Fruit fly (Drosophila melanogaster) whole organism, embryonic: ENCODE data around the gene cue.

Experiments used
- Blimp-1 ChIP-seq: fragments of 200-800 bp; sonication (Bioruptor generic); optimal IDR thresholded peaks from 3 replicates; lab custom pipeline; 2018; ENCODE audit warnings: missing biosample characterization, missing genetic modification characterization, mild to moderate bottlenecking, moderate library complexity, missing genetic modification reagents
- BtbVII ChIP-seq: fragments of 200-800 bp; sonication (Bioruptor generic); optimal IDR thresholded peaks from 3 replicates; lab custom pipeline; 2017; ENCODE audit warnings: missing biosample characterization, mild to moderate bottlenecking, missing genetic modification characterization
- CG10147 ChIP-seq: fragments of 200-800 bp; sonication (Bioruptor generic); optimal IDR thresholded peaks from 2 replicates; lab custom pipeline; 2019; ENCODE audit warnings: missing biosample characterization, mild to moderate bottlenecking, missing genetic modification characterization, moderate library complexity
- CG12155 ChIP-seq: fragments of 200-800 bp; sonication (Bioruptor generic); optimal IDR thresholded peaks from 3 replicates; lab custom pipeline; 2016; ENCODE audit warnings: missing biosample characterization, missing genetic modification characterization
- CG12236 ChIP-seq: fragments of 200-800 bp; sonication (Bioruptor generic); optimal IDR thresholded peaks from 2 replicates; lab custom pipeline; 2016; ENCODE audit warnings: missing biosample characterization, missing genetic modification characterization
- CG12769 ChIP-seq: fragments of 200-800 bp; sonication (Bioruptor generic); optimal IDR thresholded peaks from 2 replicates; lab custom pipeline; 2019; ENCODE audit warnings: missing biosample characterization, mild to moderate bottlenecking, missing genetic modification characterization, moderate library complexity
- CG13296 ChIP-seq: fragments of 200-800 bp; sonication (Bioruptor generic); optimal IDR thresholded peaks from 3 replicates; lab custom pipeline; 2018; ENCODE audit warnings: missing biosample characterization, mild to moderate bottlenecking, missing genetic modification characterization
- CG14860 ChIP-seq: fragments of 200-800 bp; sonication (Bioruptor generic); IDR thresholded peaks from 3 replicates; pipeline ENCODE4 v1.3.6; 2022; ENCODE audit warnings: missing biosample characterization, missing genetic modification characterization; ENCODE audit not compliant: partially characterized antibody
- CG1529 ChIP-seq: fragments of 200-800 bp; sonication (Bioruptor generic); optimal IDR thresholded peaks from 3 replicates; lab custom pipeline; 2018; ENCODE audit warnings: missing biosample characterization, missing genetic modification characterization
- CG17612 ChIP-seq: fragments of 200-800 bp; sonication (Bioruptor generic); IDR thresholded peaks from 2 replicates; pipeline ENCODE4 v1.3.6; 2022; ENCODE audit warnings: missing biosample characterization, missing genetic modification characterization
- CG2199 ChIP-seq: fragments of 200-800 bp; sonication (Bioruptor generic); IDR thresholded peaks from 3 replicates; pipeline ENCODE4 v1.3.6; 2022; ENCODE audit warnings: missing biosample characterization, missing genetic modification characterization
- CG30403 ChIP-seq: fragments of 200-800 bp; sonication (Bioruptor generic); optimal IDR thresholded peaks from 3 replicates; lab custom pipeline; 2016; ENCODE audit warnings: missing biosample characterization, missing genetic modification characterization
- CG32767 ChIP-seq: fragments of 200-800 bp; sonication (Bioruptor generic); IDR thresholded peaks from 2 replicates; pipeline ENCODE4 v1.3.6; 2022; ENCODE audit warnings: missing biosample characterization, missing genetic modification characterization
- CG3281 ChIP-seq: fragments of 200-800 bp; sonication (Bioruptor generic); optimal IDR thresholded peaks from 3 replicates; lab custom pipeline; 2017; ENCODE audit warnings: missing biosample characterization, mild to moderate bottlenecking, missing genetic modification characterization
- CG4328 ChIP-seq: fragments of 200-800 bp; sonication (Bioruptor generic); optimal IDR thresholded peaks from 3 replicates; lab custom pipeline; 2017; ENCODE audit warnings: missing biosample characterization, missing genetic modification reagents, missing genetic modification characterization
- CG6272 ChIP-seq: fragments of 200-800 bp; sonication (Bioruptor generic); IDR thresholded peaks from 2 replicates; pipeline ENCODE4 v1.3.6; 2022; ENCODE audit warnings: missing biosample characterization, missing genetic modification characterization
- CG7372 ChIP-seq: fragments of 200-800 bp; sonication (Bioruptor generic); IDR thresholded peaks from 2 replicates; pipeline ENCODE4 v1.3.6; 2022; ENCODE audit warnings: missing biosample characterization, missing genetic modification characterization
- CG7786 ChIP-seq: fragments of 200-800 bp; sonication (Bioruptor generic); optimal IDR thresholded peaks from 2 replicates; lab custom pipeline; 2016; ENCODE audit warnings: missing biosample characterization, missing genetic modification characterization
- CG7963 ChIP-seq: fragments of 200-800 bp; sonication (Bioruptor generic); IDR thresholded peaks from 3 replicates; pipeline ENCODE4 v1.3.6; 2022; ENCODE audit warnings: missing biosample characterization, missing genetic modification characterization; ENCODE audit not compliant: partially characterized antibody
- CG7987 ChIP-seq: fragments of 200-800 bp; sonication (Bioruptor generic); optimal IDR thresholded peaks from 2 replicates; lab custom pipeline; 2018; ENCODE audit warnings: missing biosample characterization, mild to moderate bottlenecking, missing genetic modification characterization, moderate library complexity
- CG8924 ChIP-seq: fragments of 200-800 bp; optimal IDR thresholded peaks from 3 replicates; lab custom pipeline; 2019; ENCODE audit warnings: missing biosample characterization, mild to moderate bottlenecking, missing genetic modification characterization, moderate library complexity
- CG9609 ChIP-seq: fragments of 200-800 bp; sonication (Bioruptor generic); optimal IDR thresholded peaks from 3 replicates; lab custom pipeline; 2016; ENCODE audit warnings: missing biosample characterization, missing genetic modification characterization
- Camta ChIP-seq: fragments of 200-800 bp; sonication (Bioruptor generic); optimal IDR thresholded peaks from 2 replicates; lab custom pipeline; 2016; ENCODE audit warnings: missing biosample characterization, missing genetic modification characterization
- CkIIα-i1 ChIP-seq: fragments of 200-800 bp; sonication (Bioruptor generic); IDR thresholded peaks from 2 replicates; pipeline ENCODE4 v1.3.6; 2022; ENCODE audit warnings: missing biosample characterization, missing genetic modification characterization
- Dp ChIP-seq: fragments of 200-800 bp; sonication (Bioruptor generic); optimal IDR thresholded peaks from 2 replicates; lab custom pipeline; 2018; ENCODE audit warnings: missing biosample characterization, mild to moderate bottlenecking, missing genetic modification characterization, moderate library complexity
- E2f1 ChIP-seq: fragments of 200-800 bp; sonication (Bioruptor generic); IDR thresholded peaks from 2 replicates; pipeline ENCODE4 v1.3.6; 2022; ENCODE audit warnings: missing biosample characterization, missing genetic modification characterization
- Elba2 ChIP-seq: fragments of 200-800 bp; sonication (Bioruptor generic); optimal IDR thresholded peaks from 3 replicates; lab custom pipeline; 2016; ENCODE audit warnings: missing biosample characterization, missing genetic modification characterization
- HLH3B ChIP-seq: fragments of 200-800 bp; sonication (Bioruptor generic); IDR thresholded peaks from 2 replicates; pipeline ENCODE4 v1.3.6; 2022; ENCODE audit warnings: missing biosample characterization, missing genetic modification characterization
- Hr78 ChIP-seq, 2 experiments: fragments of 200-800 bp in 1 of 2; fragments of >200 bp in 1 of 2; sonication (Bioruptor generic) in 1 of 2; optimal IDR thresholded peaks; 2 replicates each; lab custom pipeline; 2017 to 2019; ENCODE audit warnings: missing biosample characterization in 2 of 2, missing genetic modification characterization in 2 of 2, mild to moderate bottlenecking in 1 of 2, moderate library complexity in 1 of 2
- MESR4 ChIP-seq: fragments of 200-800 bp; sonication (Bioruptor generic); optimal IDR thresholded peaks from 2 replicates; lab custom pipeline; 2018; ENCODE audit warnings: missing biosample characterization, mild to moderate bottlenecking, missing genetic modification characterization, moderate library complexity
- Med ChIP-seq: fragments of 200-800 bp; sonication (Bioruptor generic); peaks from one replicate; lab custom pipeline; 2016; ENCODE audit warnings: missing biosample characterization, missing genetic modification characterization, mild to moderate bottlenecking, inconsistent platforms, moderate library complexity
- ase ChIP-seq: fragments of 200-800 bp; sonication (Bioruptor generic); IDR thresholded peaks from 3 replicates; pipeline ENCODE4 v1.3.6; 2022; ENCODE audit warnings: missing biosample characterization, missing genetic modification characterization
- ato ChIP-seq: fragments of 200-800 bp; sonication (Bioruptor generic); IDR thresholded peaks from 2 replicates; pipeline ENCODE4 v1.3.6; 2022; ENCODE audit warnings: missing biosample characterization, missing genetic modification characterization; ENCODE audit not compliant: partially characterized antibody
- az2 ChIP-seq: fragments of 200-800 bp; sonication (Bioruptor generic); optimal IDR thresholded peaks from 3 replicates; lab custom pipeline; 2016; ENCODE audit warnings: missing biosample characterization, missing genetic modification characterization
- croc ChIP-seq: fragments of 200-800 bp; sonication (Bioruptor generic); conservative IDR thresholded peaks from 3 replicates; pipeline ENCODE4 v1.3.6; 2022; ENCODE audit warnings: missing biosample characterization, missing genetic modification characterization
- eve ChIP-seq, 2 experiments: fragments of >200 bp; optimal IDR thresholded peaks; 2 replicates each; lab custom pipeline; 2017; ENCODE audit warnings: missing biosample characterization in 2 of 2, missing genetic modification characterization in 2 of 2
- grn ChIP-seq: fragments of 200-800 bp; sonication (Bioruptor generic); optimal IDR thresholded peaks from 3 replicates; lab custom pipeline; 2017; ENCODE audit warnings: missing biosample characterization, missing genetic modification characterization
- hth ChIP-seq: fragments of >200 bp; optimal IDR thresholded peaks from 2 replicates; lab custom pipeline; 2017; ENCODE audit warnings: inconsistent platforms
- jing ChIP-seq: fragments of 200-800 bp; sonication (Bioruptor generic); optimal IDR thresholded peaks from 2 replicates; lab custom pipeline; 2018; ENCODE audit warnings: missing biosample characterization, mild to moderate bottlenecking, missing genetic modification characterization
- lab ChIP-seq: fragments of 200-800 bp; sonication (Bioruptor generic); optimal IDR thresholded peaks from 3 replicates; lab custom pipeline; 2017; ENCODE audit warnings: missing biosample characterization, missing genetic modification characterization, mild to moderate bottlenecking, moderate library complexity, missing genetic modification reagents
- p53 ChIP-seq: fragments of 200-800 bp; sonication (Bioruptor generic); optimal IDR thresholded peaks from 2 replicates; lab custom pipeline; 2016; ENCODE audit warnings: missing biosample characterization, missing genetic modification characterization
- psq ChIP-seq: fragments of 200-800 bp; sonication (Bioruptor generic); optimal IDR thresholded peaks from 2 replicates; lab custom pipeline; 2017; ENCODE audit warnings: missing biosample characterization, missing genetic modification characterization
- pum ChIP-seq: fragments of 200-800 bp; sonication (Bioruptor generic); optimal IDR thresholded peaks from 2 replicates; lab custom pipeline; 2016; ENCODE audit warnings: missing biosample characterization, missing genetic modification characterization
- ro ChIP-seq: fragments of 200-800 bp; sonication (Bioruptor generic); IDR thresholded peaks from 2 replicates; pipeline ENCODE4 v1.3.6; 2022; ENCODE audit warnings: missing biosample characterization, missing genetic modification characterization
- run ChIP-seq: fragments of 200-800 bp; sonication (Bioruptor generic); optimal IDR thresholded peaks from 3 replicates; lab custom pipeline; 2018; ENCODE audit warnings: missing biosample characterization, mild to moderate bottlenecking, missing genetic modification characterization
- salm ChIP-seq: fragments of 200-800 bp; sonication (Bioruptor generic); optimal IDR thresholded peaks from 2 replicates; lab custom pipeline; 2018; ENCODE audit warnings: missing biosample characterization, mild to moderate bottlenecking, missing genetic modification characterization
- sob ChIP-seq: fragments of 200-800 bp; sonication (Bioruptor generic); IDR thresholded peaks from 2 replicates; pipeline ENCODE4 v1.3.6; 2022; ENCODE audit warnings: missing biosample characterization, missing genetic modification characterization
- tio ChIP-seq: fragments of 200-800 bp; sonication (Bioruptor generic); optimal IDR thresholded peaks from 2 replicates; lab custom pipeline; 2017; ENCODE audit warnings: missing biosample characterization, missing genetic modification characterization, inconsistent platforms
- tx ChIP-seq: fragments of 200-800 bp; sonication (Bioruptor generic); optimal IDR thresholded peaks from 2 replicates; lab custom pipeline; 2016; ENCODE audit warnings: missing biosample characterization, missing genetic modification characterization
- wek ChIP-seq: fragments of 200-800 bp; sonication (Bioruptor generic); optimal IDR thresholded peaks from 3 replicates; lab custom pipeline; 2018; ENCODE audit warnings: missing biosample characterization, mild to moderate bottlenecking, missing genetic modification characterization, moderate library complexity

Gene cue

DNA sequence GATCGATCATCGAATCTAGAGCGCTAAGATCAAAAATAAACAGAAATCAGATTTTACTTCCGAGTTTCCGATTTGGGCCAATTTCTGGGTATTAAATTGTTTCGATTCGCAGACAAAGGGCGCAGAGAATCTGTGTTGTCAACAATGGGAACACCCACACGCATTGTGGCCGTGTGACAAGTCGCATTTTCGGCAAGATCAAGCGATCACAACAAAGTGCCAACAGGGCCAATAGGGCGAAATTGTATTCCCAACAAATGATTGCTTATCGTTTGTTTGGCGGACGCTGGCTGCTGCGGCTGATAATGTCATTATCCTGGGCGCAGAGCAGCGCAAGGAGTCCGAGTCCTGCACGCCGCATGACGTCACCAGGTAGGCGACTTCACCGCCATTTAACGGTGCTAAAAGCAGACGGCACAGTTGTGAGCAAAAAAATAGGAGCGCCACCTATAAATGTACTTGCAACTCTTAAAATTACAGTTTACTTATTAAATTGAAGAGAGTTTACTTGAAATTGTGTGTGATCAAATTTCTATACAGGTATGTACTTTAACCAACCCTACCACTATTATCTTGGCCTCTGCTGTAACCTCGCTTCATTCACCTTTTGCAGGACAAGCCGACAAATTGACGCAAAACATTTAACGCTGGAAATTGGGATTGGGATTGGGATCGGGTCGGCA lies 37.9 kb downstream of the cue start (continued):
- TF ChIP-seq eve (GFP tag; optimal IDR thresholded peaks at IDR 0.05; lab: Kevin White, UChicago) (peak in 1 of 2 experiments; percentile 99), CG4328 (no peak), jing (peak; percentile 40), lab (GFP tag; lab: Kevin White, UChicago) (peak; percentile 12), CG7372 (GFP tag; lab: Robert Waterston, UW) (0 out of 2 replicates have a peak, but pooled peaks have one; percentile 13), run (tag; lab: Kevin White, UChicago) (no peak), CG3281 (GFP tag; lab: Kevin White, UChicago) (no peak), pum (GFP tag; lab: Kevin White, UChicago) (peak; percentile 69), tio (GFP tag; lab: Kevin White, UChicago) (peak; percentile 60), tx (GFP tag; lab: Kevin White, UChicago) (peak; percentile 26), ase (GFP tag; lab: Robert Waterston, UW) (peak; percentile 44; the same call in 1 of the 3 replicates), Blimp-1 (GFP tag; lab: Kevin White, UChicago) (no peak), MESR4 (GFP tag; lab: Kevin White, UChicago) (no peak), CG8924 (tag; lab: Kevin White, UChicago) (peak; percentile 85), CG12236 (GFP tag; lab: Kevin White, UChicago) (peak; percentile 60), CG14860 (GFP tag; lab: Robert Waterston, UW) (no peak), Elba2 (peak; percentile 93), hth (lab: Kevin White, UChicago) (no peak), psq (no peak), CG17612 (GFP tag; lab: Robert Waterston, UW) (no peak), BtbVII (GFP tag; lab: Kevin White, UChicago) (no peak), ato (GFP tag; lab: Robert Waterston, UW) (no peak), CkIIα-i1 (GFP tag; lab: Robert Waterston, UW) (no peak), Med (GFP tag; lab: Kevin White, UChicago) (no peak), E2f1 (GFP tag; lab: Robert Waterston, UW) (peak; percentile 56), Camta (GFP tag; lab: Kevin White, UChicago) (peak; percentile 13), CG7786 (GFP tag; lab: Kevin White, UChicago) (peak; percentile 61), CG2199 (GFP tag; lab: Robert Waterston, UW) (0 out of 3 replicates have a peak, but pooled peaks have one; percentile 48), sob (GFP tag; lab: Robert Waterston, UW) (peak; percentile 50; the same call in 1 of the 2 replicates), grn (GFP tag; lab: Kevin White, UChicago) (no peak), CG9609 (GFP tag; lab: Kevin White, UChicago) (peak; percentile 65), Hr78 (GFP tag; optimal IDR thresholded peaks at IDR 0.05; lab: Kevin White, UChicago) (no peak), croc (GFP tag; lab: Robert Waterston, UW) (peak; percentile 75), CG32767 (GFP tag; lab: Robert Waterston, UW) (0 out of 2 replicates have a peak, but pooled peaks have one; percentile 45), CG13296 (GFP tag; lab: Kevin White, UChicago) (no peak), CG30403 (GFP tag; lab: Kevin White, UChicago) (peak; percentile 50), CG10147 (GFP tag; lab: Kevin White, UChicago) (no peak), ro (GFP tag; lab: Robert Waterston, UW) (no peak), CG1529 (GFP tag; lab: Kevin White, UChicago) (peak; percentile 27), CG12769 (tag; lab: Kevin White, UChicago) (no peak), wek (GFP tag; lab: Kevin White, UChicago) (no peak), CG12155 (peak; percentile 27), az2 (peak; percentile 68), salm (tag; lab: Kevin White, UChicago) (peak; percentile 3), CG7963 (GFP tag; lab: Robert Waterston, UW) (no peak), CG7987 (GFP tag; lab: Kevin White, UChicago) (no peak), Dp (GFP tag; lab: Kevin White, UChicago) (no peak), CG6272 (GFP tag; lab: Robert Waterston, UW) (no peak), HLH3B (GFP tag; lab: Robert Waterston, UW) (peak; percentile 46), p53 (GFP tag; lab: Kevin White, UChicago) (no peak)
